Fruit fly (Drosophila melanogaster): ENCODE data around the gene CG7560.

The CG7560 gene

dm6 chr3L:11417273-11418040 is 7.5 kb upstream of the CG7560 start (continued):
- TF ChIP-seq Oli (tag; optimal IDR thresholded peaks at IDR 0.05), result peak; percentile 86
- TF ChIP-seq CG11456 (GFP tag; IDR thresholded peaks at IDR 0.05), result peak; percentile 80
- peak; percentile 90 for TF ChIP-seq PHDP (tag; optimal IDR thresholded peaks at IDR 0.05)
- TF ChIP-seq maf-S (GFP tag; optimal IDR thresholded peaks at IDR 0.05), result peak; percentile 49
- no peak for TF ChIP-seq Hr39 (optimal IDR thresholded peaks at IDR 0.05)
- peak; percentile 89 for TF ChIP-seq Blimp-1 (GFP tag; optimal IDR thresholded peaks at IDR 0.05)
- peak; percentile 90 for TF ChIP-seq sob (GFP tag; IDR thresholded peaks at IDR 0.05)
- TF ChIP-seq CG7928 (GFP tag; optimal IDR thresholded peaks at IDR 0.05), result peak; percentile 53
- TF ChIP-seq E2f1 (GFP tag; IDR thresholded peaks at IDR 0.05), result peak; percentile 81
- peak; percentile 73 for TF ChIP-seq run (tag; optimal IDR thresholded peaks at IDR 0.05)
- no peak for TF ChIP-seq Myb (GFP tag; optimal IDR thresholded peaks at IDR 0.05)
- peak; percentile 64; the same call in 1 of the 2 replicates for TF ChIP-seq CG17612 (GFP tag; IDR thresholded peaks at IDR 0.05)
- peak; percentile 90 for TF ChIP-seq sisA (GFP tag; IDR thresholded peaks at IDR 0.05)
- TF ChIP-seq CG10267 (tag; optimal IDR thresholded peaks at IDR 0.05), result peak; percentile 88
- no peak for TF ChIP-seq corto (GFP tag; optimal IDR thresholded peaks at IDR 0.05)
- peak; percentile 91 for TF ChIP-seq CG14441 (GFP tag; IDR thresholded peaks at IDR 0.05)
- peak; percentile 68 for TF ChIP-seq jumu (GFP tag; optimal IDR thresholded peaks at IDR 0.05)
- peak; percentile 57 for TF ChIP-seq CG10209 (GFP tag; optimal IDR thresholded peaks at IDR 0.05)
- TF ChIP-seq CG1233 (GFP tag; optimal IDR thresholded peaks at IDR 0.05), result peak; percentile 79
- TF ChIP-seq Pdp1 (GFP tag; optimal IDR thresholded peaks at IDR 0.05), result peak; percentile 12 to 72
- TF ChIP-seq BtbVII (GFP tag; optimal IDR thresholded peaks at IDR 0.05), result peak; percentile 78
- TF ChIP-seq ranshi (GFP tag; IDR thresholded peaks at IDR 0.05), result peak; percentile 76
- peak; percentile 91 for TF ChIP-seq gcm (GFP tag; optimal IDR thresholded peaks at IDR 0.05)
- TF ChIP-seq Ets65A (GFP tag), result peak; percentile 97
- peak; percentile 88 for TF ChIP-seq Mrtf (GFP tag; IDR thresholded peaks at IDR 0.05)
- no peak; the same call in 2 of the 3 replicates for TF ChIP-seq sr (GFP tag; IDR thresholded peaks at IDR 0.05)
- peak; percentile 93 for TF ChIP-seq CG12659 (GFP tag; optimal IDR thresholded peaks at IDR 0.05)
- TF ChIP-seq Fer3 (tag; optimal IDR thresholded peaks at IDR 0.05), result peak; percentile 72
- peak; percentile 67 for TF ChIP-seq CG1529 (GFP tag; optimal IDR thresholded peaks at IDR 0.05)
- peak; percentile 90 for TF ChIP-seq Asciz (GFP tag; optimal IDR thresholded peaks at IDR 0.05)
- TF ChIP-seq CG1024 (GFP tag; IDR thresholded peaks at IDR 0.05), result peak; percentile 51
- TF ChIP-seq Atf6 (GFP tag; IDR thresholded peaks at IDR 0.05), result peak; percentile 91
- TF ChIP-seq CG1603 (tag; optimal IDR thresholded peaks at IDR 0.05), result peak; percentile 14
- peak; percentile 65 for TF ChIP-seq CG17568 (GFP tag; optimal IDR thresholded peaks at IDR 0.05)
- no peak for TF ChIP-seq CG16779 (GFP tag; IDR thresholded peaks at IDR 0.05)
- TF ChIP-seq CG8924 (tag; optimal IDR thresholded peaks at IDR 0.05), result peak; percentile 96
- TF ChIP-seq CG6272 (GFP tag; IDR thresholded peaks at IDR 0.05), result peak; percentile 70
- TF ChIP-seq CG1647 (GFP tag; optimal IDR thresholded peaks at IDR 0.05), result peak; percentile 60
- peak; percentile 70 for TF ChIP-seq CG5180 (GFP tag; optimal IDR thresholded peaks at IDR 0.05)
- no peak for TF ChIP-seq bigmax (GFP tag; optimal IDR thresholded peaks at IDR 0.05)
- TF ChIP-seq CG3281 (GFP tag; optimal IDR thresholded peaks at IDR 0.05), result peak; percentile 86
- peak; percentile 77 for TF ChIP-seq Xbp1 (GFP tag; optimal IDR thresholded peaks at IDR 0.05)
- peak; percentile 4 for TF ChIP-seq YL-1 (GFP tag; optimal IDR thresholded peaks at IDR 0.05)
- TF ChIP-seq dimm (GFP tag; IDR thresholded peaks at IDR 0.05), result peak; percentile 62
- TF ChIP-seq CG7963 (GFP tag; IDR thresholded peaks at IDR 0.05; ENCODE audit: partially characterized antibody), result peak; percentile 60; the same call in 2 of the 3 replicates
- no peak for TF ChIP-seq D (optimal IDR thresholded peaks at IDR 0.05)
- peak; percentile 89 for TF ChIP-seq D (GFP tag; optimal IDR thresholded peaks at IDR 0.05)
- TF ChIP-seq grn (GFP tag; optimal IDR thresholded peaks at IDR 0.05), result peak; percentile 53
- peak; percentile 69 for TF ChIP-seq disco-r (GFP tag; optimal IDR thresholded peaks at IDR 0.05)
